Fruit fly (Drosophila melanogaster): Measurements from ENCODE around the gene chas.

chas gene

DNA sequence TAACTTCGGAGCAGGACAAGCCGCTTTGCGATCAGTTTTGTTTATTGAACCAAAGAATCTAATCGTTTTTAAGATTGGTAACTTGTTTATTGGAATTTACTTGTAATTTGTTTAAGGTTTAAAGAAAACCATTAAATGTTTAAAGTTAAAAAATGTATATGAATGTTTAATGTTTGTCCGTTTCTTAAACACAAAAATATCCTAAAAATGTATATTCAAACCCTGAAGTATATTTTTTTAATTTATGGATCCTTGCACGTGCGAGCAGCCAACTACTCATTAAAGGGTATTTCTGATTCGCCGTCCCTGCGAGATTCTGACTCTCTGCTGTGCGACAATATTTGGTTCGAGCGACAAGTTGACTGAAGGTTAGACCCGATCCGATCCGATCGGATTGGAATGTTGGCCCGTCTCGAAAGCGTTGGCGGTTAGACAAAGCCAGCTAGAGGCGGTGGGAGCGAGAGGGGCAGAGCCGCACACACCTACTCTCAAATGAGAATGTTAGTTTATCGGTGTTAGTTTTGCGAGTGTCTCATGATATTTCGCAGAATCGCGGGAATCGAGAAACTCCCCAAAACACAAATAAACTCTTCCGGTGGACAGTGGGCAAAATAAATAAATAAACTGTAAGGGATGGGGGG lies 454 bp upstream of the chas start (continued):
- TF ChIP-seq CG8359 (GFP tag; optimal IDR thresholded peaks at IDR 0.05; ENCODE audit: borderline replicate concordance), result peak; percentile 46
- TF ChIP-seq prd (optimal IDR thresholded peaks at IDR 0.05), result no peak
- peak; percentile 77 for TF ChIP-seq prd (GFP tag; IDR thresholded peaks at IDR 0.05)
- no peak for TF ChIP-seq CG2199 (GFP tag; IDR thresholded peaks at IDR 0.05)
- TF ChIP-seq CG30431 (GFP tag; optimal IDR thresholded peaks at IDR 0.05), result peak; percentile 74
- peak; percentile 85 for TF ChIP-seq Camta (GFP tag; optimal IDR thresholded peaks at IDR 0.05)
- TF ChIP-seq CG11398 (GFP tag; optimal IDR thresholded peaks at IDR 0.05), result peak; percentile 68
- no peak for TF ChIP-seq Scr (GFP tag; IDR thresholded peaks at IDR 0.05; ENCODE audit: partially characterized antibody)
- peak; percentile 35 for TF ChIP-seq CG3995 (GFP tag; optimal IDR thresholded peaks at IDR 0.05)
- TF ChIP-seq CG9609 (GFP tag; optimal IDR thresholded peaks at IDR 0.05), result peak; percentile 75
- TF ChIP-seq CG13424 (tag; optimal IDR thresholded peaks at IDR 0.05), result peak; percentile 93
- peak; percentile 72 for TF ChIP-seq shn (GFP tag; optimal IDR thresholded peaks at IDR 0.05)
- TF ChIP-seq CG31388 (GFP tag; optimal IDR thresholded peaks at IDR 0.05), result peak; percentile 4
- peak; percentile 92 for TF ChIP-seq CG18262 (tag; optimal IDR thresholded peaks at IDR 0.05)
- TF ChIP-seq org-1 (GFP tag; optimal IDR thresholded peaks at IDR 0.05), result peak; percentile 86
- TF ChIP-seq Fer2 (tag; optimal IDR thresholded peaks at IDR 0.05), result peak; percentile 64
- TF ChIP-seq Dip2 (GFP tag; IDR thresholded peaks at IDR 0.05), result no peak
- peak; percentile 79 for TF ChIP-seq HmgZ (tag; optimal IDR thresholded peaks at IDR 0.05)
- TF ChIP-seq tll (GFP tag; optimal IDR thresholded peaks at IDR 0.05), result no peak
- no peak for TF ChIP-seq HLH4C (GFP tag; IDR thresholded peaks at IDR 0.05; ENCODE audit: partially characterized antibody)
- peak; percentile 24 for TF ChIP-seq CG7987 (GFP tag; optimal IDR thresholded peaks at IDR 0.05)
- TF ChIP-seq Optix (GFP tag; IDR thresholded peaks at IDR 0.05), result peak; percentile 45; the same call in 1 of the 3 replicates
- TF ChIP-seq CG15269 (tag; optimal IDR thresholded peaks at IDR 0.05), result peak; percentile 90
- TF ChIP-seq CG15601 (tag; optimal IDR thresholded peaks at IDR 0.05), result peak; percentile 83
- no peak for TF ChIP-seq MTF-1 (GFP tag; optimal IDR thresholded peaks at IDR 0.05; ENCODE audit: borderline replicate concordance)
- no peak for TF ChIP-seq br (optimal IDR thresholded peaks at IDR 0.05)
- no peak for TF ChIP-seq Elba2 (GFP tag; optimal IDR thresholded peaks at IDR 0.05)
- peak; percentile 81 for TF ChIP-seq NfI (GFP tag; optimal IDR thresholded peaks at IDR 0.05)
- peak; percentile 91 for TF ChIP-seq CG11504 (tag; optimal IDR thresholded peaks at IDR 0.05)
- no peak for TF ChIP-seq mld (GFP tag; IDR thresholded peaks at IDR 0.05; ENCODE audit: partially characterized antibody)
- peak; percentile 43 for TF ChIP-seq corto (GFP tag; optimal IDR thresholded peaks at IDR 0.05)
- no peak for TF ChIP-seq dan (GFP tag; IDR thresholded peaks at IDR 0.05)
- TF ChIP-seq unpg (GFP tag; optimal IDR thresholded peaks at IDR 0.05), result peak; percentile 81
- TF ChIP-seq repo (GFP tag; optimal IDR thresholded peaks at IDR 0.05), result peak; percentile 63
- TF ChIP-seq run (tag; optimal IDR thresholded peaks at IDR 0.05), result peak; percentile 71
- peak; percentile 72 for TF ChIP-seq CG4730 (GFP tag; IDR thresholded peaks at IDR 0.05)
- TF ChIP-seq fd64A (GFP tag; optimal IDR thresholded peaks at IDR 0.05), result no peak
- peak; percentile 65 for TF ChIP-seq Antp (GFP tag; optimal IDR thresholded peaks at IDR 0.05)
- TF ChIP-seq btn (GFP tag; optimal IDR thresholded peaks at IDR 0.05), result peak; percentile 51
- peak; percentile 66 for TF ChIP-seq ERR (GFP tag; optimal IDR thresholded peaks at IDR 0.05)
- TF ChIP-seq Doc3 (GFP tag; IDR thresholded peaks at IDR 0.05; ENCODE audit: partially characterized antibody), result no peak
- peak; percentile 65 for TF ChIP-seq dm (GFP tag; optimal IDR thresholded peaks at IDR 0.05)
- peak; percentile 61 for TF ChIP-seq onecut (GFP tag; IDR thresholded peaks at IDR 0.05)
- TF ChIP-seq otp (GFP tag; IDR thresholded peaks at IDR 0.05), result 0 out of 3 replicates have a peak, but pooled peaks have one; percentile 6
- TF ChIP-seq trem (tag; optimal IDR thresholded peaks at IDR 0.05), result peak; percentile 74
- peak; percentile 84 for TF ChIP-seq Dip3 (GFP tag; optimal IDR thresholded peaks at IDR 0.05)
- peak; percentile 59 for TF ChIP-seq CG8089 (GFP tag; optimal IDR thresholded peaks at IDR 0.05)
- peak; percentile 78 for TF ChIP-seq CG1529 (GFP tag; optimal IDR thresholded peaks at IDR 0.05)
- TF ChIP-seq dmrt99B (tag; optimal IDR thresholded peaks at IDR 0.05), result peak; percentile 91
- TF ChIP-seq CG3847 (GFP tag; IDR thresholded peaks at IDR 0.05), result peak; percentile 75

Data from whole organism, embryonic.